Worm (Caenorhabditis elegans): ENCODE measurements around the gene vhp-1.
"Not testable (repeated sequence)": the region's sequence is repeated elsewhere in the genome, so short reads cannot be mapped to it uniquely, and the experiment has no call there.

The vhp-1 gene

ce11 chrII:5346350-5346749, 23.3 kb downstream of the vhp-1 start (continued):
- TF ChIP-seq mes-2 (tag; optimal IDR thresholded peaks at IDR 0.05; ENCODE audit: poor library complexity, severe bottlenecking) (peak; percentile 85), dmd-6 (GFP tag; IDR thresholded peaks at IDR 0.05) (peak; percentile 90), madf-5 (GFP tag; IDR thresholded peaks at IDR 0.05) (peak in 1 of 2 experiments; percentile 86; a peak in 2 of 4 replicates), hlh-11 (tag; optimal IDR thresholded peaks at IDR 0.05) (peak; percentile 39), hmg-1.1 (GFP tag; IDR thresholded peaks at IDR 0.05) (peak; percentile 94), ceh-20 (GFP tag; IDR thresholded peaks at IDR 0.05) (peak; percentile 93), hif-1 (tag; optimal IDR thresholded peaks at IDR 0.05) (peak in 1 of 2 experiments; percentile 12), pha-4 (GFP tag; IDR thresholded peaks at IDR 0.05) (peak; percentile 93), saeg-2 (GFP tag; IDR thresholded peaks at IDR 0.05) (peak; percentile 90), hlh-30 (tag; optimal IDR thresholded peaks at IDR 0.05; ENCODE audit: insufficient read depth) (peak; percentile 8), lsy-2 (tag; optimal IDR thresholded peaks at IDR 0.05) (peak; percentile 26 to 73), ctbp-1 (GFP tag; IDR thresholded peaks at IDR 0.05) (peak; percentile 95), lin-38 (GFP tag; IDR thresholded peaks at IDR 0.05) (peak; percentile 99), duxl-1 (tag; optimal IDR thresholded peaks at IDR 0.05; ENCODE audit: poor library complexity) (peak; percentile 43), daf-16 (tag; optimal IDR thresholded peaks at IDR 0.05) (peak; percentile 6), tra-1 (GFP tag; IDR thresholded peaks at IDR 0.05) (peak; percentile 88), aha-1 (tag) (peak; percentile 63), daf-19 (GFP tag; conservative IDR thresholded peaks at IDR 0.05) (peak; percentile 46; the same call in 1 of the 2 replicates), snpc-1.2 (GFP tag; IDR thresholded peaks at IDR 0.05) (peak; percentile 85), nhr-28 (tag; optimal IDR thresholded peaks at IDR 0.05) (peak; percentile 48), php-3 (GFP tag; IDR thresholded peaks at IDR 0.05) (peak; percentile 92), lim-7 (GFP tag; IDR thresholded peaks at IDR 0.05) (peak; percentile 59), lin-29 (GFP tag; IDR thresholded peaks at IDR 0.05) (peak; percentile 83), zfp-3 (GFP tag; conservative IDR thresholded peaks at IDR 0.05) (peak; percentile 89), nhr-102 (tag; optimal IDR thresholded peaks at IDR 0.05) (peak; percentile 40)
- TF ChIP-seq pha-4 (tag; optimal IDR thresholded peaks at IDR 0.05); daf-16 (GFP tag; optimal IDR thresholded peaks at IDR 0.05): not testable (repeated sequence)

ce11 chrII:5350357-5350756, 27.3 kb downstream of the vhp-1 start, which contains the start of gene F09E5.8:
TSS of gene F09E5.8 (plus strand) at chrII:5350669.
- TF ChIP-seq ctbp-1 (GFP tag; IDR thresholded peaks at IDR 0.05) (0 out of 2 replicates have a peak, but pooled peaks have one; percentile 39), lin-38 (GFP tag; IDR thresholded peaks at IDR 0.05) (peak; percentile 82), ceh-20 (GFP tag; IDR thresholded peaks at IDR 0.05) (0 out of 2 replicates have a peak, but pooled peaks have one; percentile 25), vab-7 (GFP tag; IDR thresholded peaks at IDR 0.05) (0 out of 2 replicates have a peak, but pooled peaks have one; percentile 63), T26A8.4 (GFP tag; IDR thresholded peaks at IDR 0.05) (peak; percentile 81), lin-1 (GFP tag; IDR thresholded peaks at IDR 0.05) (0 out of 2 replicates have a peak, but pooled peaks have one; percentile 41), dmd-6 (GFP tag; IDR thresholded peaks at IDR 0.05) (peak; percentile 23; the same call in 1 of the 2 replicates), hmg-1.1 (GFP tag; IDR thresholded peaks at IDR 0.05) (peak; percentile 78), pha-4 (GFP tag; IDR thresholded peaks at IDR 0.05) (peak; percentile 63; the same call in 1 of the 2 replicates)
- not testable (repeated sequence) for TF ChIP-seq pha-4 (tag; optimal IDR thresholded peaks at IDR 0.05)

ce11 chrII:5351799-5352198, 28.7 kb downstream of the vhp-1 start, which contains the start of gene F09E5.7:
TSS of gene F09E5.7 (plus strand) at chrII:5352099.
- no peak for TF ChIP-seq lin-39 (tag; optimal IDR thresholded peaks at IDR 0.05)
- no peak for TF ChIP-seq tra-1 (GFP tag; IDR thresholded peaks at IDR 0.05)
- no peak for TF ChIP-seq hif-1 (tag; optimal IDR thresholded peaks at IDR 0.05)
- TF ChIP-seq nhr-10 (tag; optimal IDR thresholded peaks at IDR 0.05): no peak
- TF ChIP-seq dmd-6 (GFP tag; IDR thresholded peaks at IDR 0.05): no peak

ce11 chrII:5353642-5354041, 30.6 kb downstream of the vhp-1 start:
- TF ChIP-seq fos-1 (tag; optimal IDR thresholded peaks at IDR 0.05) (no peak), lin-13 (GFP tag; optimal IDR thresholded peaks at IDR 0.05) (no peak), zfp-3 (GFP tag; conservative IDR thresholded peaks at IDR 0.05) (peak; percentile 67; the same call in 1 of the 2 replicates), dmd-6 (GFP tag; IDR thresholded peaks at IDR 0.05) (0 out of 2 replicates have a peak, but pooled peaks have one; percentile 27), dmd-9 (GFP tag; IDR thresholded peaks at IDR 0.05) (0 out of 2 replicates have a peak, but pooled peaks have one; percentile 28), egl-27 (tag; optimal IDR thresholded peaks at IDR 0.05) (no peak), hmg-1.1 (GFP tag; IDR thresholded peaks at IDR 0.05) (no peak), sdz-12 (GFP tag; optimal IDR thresholded peaks at IDR 0.05) (peak; percentile 65), nhr-102 (tag; optimal IDR thresholded peaks at IDR 0.05) (peak; percentile 69), rbr-2 (tag; optimal IDR thresholded peaks at IDR 0.05) (peak; percentile 38), nhr-42 (GFP tag; IDR thresholded peaks at IDR 0.05) (peak; percentile 69; the same call in 1 of the 2 replicates), R02D3.7 (tag; optimal IDR thresholded peaks at IDR 0.05) (no peak), nhr-77 (tag; optimal IDR thresholded peaks at IDR 0.05) (no peak), F49E8.2 (tag; optimal IDR thresholded peaks at IDR 0.05; ENCODE audit: borderline replicate concordance) (peak; percentile 24), mes-2 (tag; optimal IDR thresholded peaks at IDR 0.05; ENCODE audit: poor library complexity, severe bottlenecking) (peak; percentile 71), F10B5.3 (tag; optimal IDR thresholded peaks at IDR 0.05) (peak; percentile 20), hlh-11 (tag; optimal IDR thresholded peaks at IDR 0.05) (peak; percentile 7), lin-29 (GFP tag; IDR thresholded peaks at IDR 0.05) (peak; percentile 65; the same call in 1 of the 2 replicates)
